Fruit fly (Drosophila melanogaster) Kc167 (cell line): ENCODE results near the gene CG10089.

ENCODE experiments used
- Myc ChIP-seq: fragments of >200 bp; optimal IDR thresholded peaks from 2 replicates; lab custom pipeline; 2017; ENCODE audit warnings: missing external identifiers
- Sin3A ChIP-seq: fragments of >200 bp; optimal IDR thresholded peaks from 2 replicates; lab custom pipeline; 2018; ENCODE audit warnings: missing external identifiers
- h ChIP-seq: fragments of >200 bp; optimal IDR thresholded peaks from 3 replicates; lab custom pipeline; 2018; ENCODE audit warnings: missing external identifiers
- insv ChIP-seq: fragments of >200 bp; optimal IDR thresholded peaks from 3 replicates; lab custom pipeline; 2018; ENCODE audit warnings: missing external identifiers
- psq ChIP-seq: fragments of >200 bp; optimal IDR thresholded peaks from 2 replicates; lab custom pipeline; 2017; ENCODE audit warnings: missing external identifiers
- ttk ChIP-seq: sonication (Bioruptor generic); optimal IDR thresholded peaks from 2 replicates; lab custom pipeline; 2017; ENCODE audit warnings: missing external identifiers

CG10089 gene

dm6 chr3L:13435170-13435727 is 39.3 kb downstream of the CG10089 start, which contains the start of gene CG10713:
CG10713 (minus strand) TSS chr3L:13435229.
- TF ChIP-seq Sin3A (no peak), psq (no peak), insv (lab: Kevin White, UChicago) (no peak), ttk (lab: Kevin White, UChicago) (no peak), h (lab: Kevin White, UChicago) (no peak), Myc (no peak)

- TF ChIP-seq insv (lab: Kevin White, UChicago) = no peak
- TF ChIP-seq h (lab: Kevin White, UChicago) = no peak
- no peak for TF ChIP-seq Sin3A
Observed at dm6 chr3L:13433522-13433921, 41.1 kb downstream of the CG10089 start.

dm6 chr3L:13432791-13433190 is 41.8 kb downstream of the CG10089 start:
- no peak for TF ChIP-seq psq
- no peak for TF ChIP-seq Myc
- TF ChIP-seq Sin3A = no peak
- no peak for TF ChIP-seq insv (lab: Kevin White, UChicago)
- TF ChIP-seq h (lab: Kevin White, UChicago) = no peak
- no peak for TF ChIP-seq ttk (lab: Kevin White, UChicago)

- TF ChIP-seq ttk (lab: Kevin White, UChicago) = no peak
- no peak for TF ChIP-seq insv (lab: Kevin White, UChicago)
- TF ChIP-seq Myc = no peak
- TF ChIP-seq h (lab: Kevin White, UChicago) = no peak
- TF ChIP-seq psq = no peak
- no peak for TF ChIP-seq Sin3A
Observed at dm6 chr3L:13430171-13430570, 44.4 kb downstream of the CG10089 start.

dm6 chr3L:13426573-13426972 is 48.0 kb downstream of the CG10089 start, which contains the start of gene CG14105:
CG14105 (minus strand) TSS chr3L:13426673.
- TF ChIP-seq Sin3A (no peak), psq (no peak), h (lab: Kevin White, UChicago) (no peak), insv (lab: Kevin White, UChicago) (no peak), ttk (lab: Kevin White, UChicago) (no peak), Myc (no peak)

- TF ChIP-seq Sin3A = no peak
- no peak for TF ChIP-seq Myc
- TF ChIP-seq psq = no peak
- no peak for TF ChIP-seq ttk (lab: Kevin White, UChicago)
- no peak for TF ChIP-seq insv (lab: Kevin White, UChicago)
- no peak for TF ChIP-seq h (lab: Kevin White, UChicago)
Observed at dm6 chr3L:13425571-13425970, 49.0 kb downstream of the CG10089 start, which contains the start of gene CG14106. CG14106 (minus strand) TSS chr3L:13425671.

dm6 chr3L:13424068-13424467 is 50.5 kb downstream of the CG10089 start, which contains the start of gene CG33263:
CG33263 (minus strand) TSS chr3L:13424168.
- TF ChIP-seq Sin3A (no peak), insv (lab: Kevin White, UChicago) (no peak), h (lab: Kevin White, UChicago) (no peak), ttk (lab: Kevin White, UChicago) (no peak), psq (no peak), Myc (no peak)

dm6 chr3L:13422286-13422787 is 52.2 kb downstream of the CG10089 start, which contains the start of gene CG32121:
CG32121 (minus strand) TSS chr3L:13422336.
- TF ChIP-seq Myc = no peak
- TF ChIP-seq Sin3A = no peak
- TF ChIP-seq ttk (lab: Kevin White, UChicago) = no peak
- no peak for TF ChIP-seq insv (lab: Kevin White, UChicago)
- no peak for TF ChIP-seq h (lab: Kevin White, UChicago)
- TF ChIP-seq psq = no peak

- TF ChIP-seq insv (lab: Kevin White, UChicago) (no peak), Sin3A (no peak), Myc (no peak), ttk (lab: Kevin White, UChicago) (no peak), h (lab: Kevin White, UChicago) (no peak), psq (no peak)
Observed at dm6 chr3L:13420212-13420611, 54.4 kb downstream of the CG10089 start.
